Worm (Caenorhabditis elegans): ENCODE measurements around the gene F28B1.2.

The F28B1.2 gene

ce11 chrV:17016787-17017186 lies 27.8 kb upstream of the F28B1.2 start, which contains the start of gene srh-97:
TSS of gene srh-97 (plus strand) at chrV:17017087.
- TF ChIP-seq mep-1 (tag; optimal IDR thresholded peaks at IDR 0.05) (no peak), ceh-83 (GFP tag; optimal IDR thresholded peaks at IDR 0.05) (no peak)

ce11 chrV:17019690-17020089 lies 24.9 kb upstream of the F28B1.2 start, which contains the start of gene F49H6.17:
TSS of gene F49H6.17 (plus strand) at chrV:17019990.
- TF ChIP-seq snpc-4 (tag; optimal IDR thresholded peaks at IDR 0.05) (no peak), elt-3 (tag; optimal IDR thresholded peaks at IDR 0.05) (no peak), tbx-8 (GFP tag; optimal IDR thresholded peaks at IDR 0.05) (no peak), pha-4 (tag; optimal IDR thresholded peaks at IDR 0.05) (no peak), ces-1 (GFP tag; optimal IDR thresholded peaks at IDR 0.05) (no peak), nhr-2 (tag; optimal IDR thresholded peaks at IDR 0.05) (no peak), nhr-76 (tag; optimal IDR thresholded peaks at IDR 0.05) (no peak), M03D4.4 (tag; optimal IDR thresholded peaks at IDR 0.05) (no peak), hlh-1 (tag; optimal IDR thresholded peaks at IDR 0.05) (no peak), nhr-28 (tag; optimal IDR thresholded peaks at IDR 0.05) (no peak), ztf-11 (tag; optimal IDR thresholded peaks at IDR 0.05) (no peak), unc-39 (tag; optimal IDR thresholded peaks at IDR 0.05) (no peak), blmp-1 (tag; optimal IDR thresholded peaks at IDR 0.05) (no peak)

ce11 chrV:17021361-17021760 lies 23.2 kb upstream of the F28B1.2 start, which contains the start of gene F49H6.12:
TSS of gene F49H6.12 (minus strand) at chrV:17021461.
- TF ChIP-seq nhr-237 (tag; optimal IDR thresholded peaks at IDR 0.05) (no peak), flh-1 (GFP tag; optimal IDR thresholded peaks at IDR 0.05) (no peak), lsy-2 (tag; optimal IDR thresholded peaks at IDR 0.05) (no peak), ceh-43 (GFP tag; optimal IDR thresholded peaks at IDR 0.05) (no peak)

- TF ChIP-seq bed-3 (GFP tag; optimal IDR thresholded peaks at IDR 0.05) (no peak), ceh-43 (GFP tag; optimal IDR thresholded peaks at IDR 0.05) (no peak), tbx-8 (GFP tag; optimal IDR thresholded peaks at IDR 0.05) (no peak), mab-5 (tag; optimal IDR thresholded peaks at IDR 0.05) (no peak), zip-8 (tag; optimal IDR thresholded peaks at IDR 0.05) (no peak), sptf-1 (tag; optimal IDR thresholded peaks at IDR 0.05) (no peak), elt-1 (tag; optimal IDR thresholded peaks at IDR 0.05; ENCODE audit: borderline replicate concordance, insufficient read depth) (no peak), snpc-4 (tag; optimal IDR thresholded peaks at IDR 0.05) (no peak), nhr-12 (tag; optimal IDR thresholded peaks at IDR 0.05) (no peak), M03D4.4 (tag; optimal IDR thresholded peaks at IDR 0.05) (no peak), elt-3 (tag; optimal IDR thresholded peaks at IDR 0.05) (no peak), ztf-11 (tag; optimal IDR thresholded peaks at IDR 0.05) (no peak), ham-2 (GFP tag; optimal IDR thresholded peaks at IDR 0.05) (no peak)
Observed at ce11 chrV:17022613-17023322, 21.8 kb upstream of the F28B1.2 start, which contains the start of the genes F49H6.8 and F49H6.5. TSS of gene F49H6.8 (minus strand) at chrV:17022663. TSS of gene F49H6.5 (plus strand) at chrV:17023241.

- no peak for TF ChIP-seq ceh-83 (GFP tag; optimal IDR thresholded peaks at IDR 0.05)
- no peak for TF ChIP-seq unc-39 (tag; optimal IDR thresholded peaks at IDR 0.05)
Observed at ce11 chrV:17026289-17026688, 18.3 kb upstream of the F28B1.2 start, which contains the start of gene F49H6.15. TSS of gene F49H6.15 (minus strand) at chrV:17026389.

ce11 chrV:17030430-17030829 lies 14.2 kb upstream of the F28B1.2 start:
- TF ChIP-seq ceh-39 (tag; optimal IDR thresholded peaks at IDR 0.05) (no peak), nhr-2 (tag; optimal IDR thresholded peaks at IDR 0.05) (no peak), nhr-237 (tag; optimal IDR thresholded peaks at IDR 0.05) (no peak), cnd-1 (tag; optimal IDR thresholded peaks at IDR 0.05) (no peak), elt-1 (tag; optimal IDR thresholded peaks at IDR 0.05; ENCODE audit: borderline replicate concordance, insufficient read depth) (no peak), ces-1 (GFP tag; optimal IDR thresholded peaks at IDR 0.05) (no peak), nhr-28 (tag; optimal IDR thresholded peaks at IDR 0.05) (no peak), M03D4.4 (tag; optimal IDR thresholded peaks at IDR 0.05) (no peak), tbx-8 (GFP tag; optimal IDR thresholded peaks at IDR 0.05) (no peak), ztf-11 (tag; optimal IDR thresholded peaks at IDR 0.05) (no peak), drap-1 (GFP tag; optimal IDR thresholded peaks at IDR 0.05) (no peak), flh-1 (GFP tag; optimal IDR thresholded peaks at IDR 0.05) (no peak), mab-5 (tag; optimal IDR thresholded peaks at IDR 0.05) (no peak), nhr-76 (tag; optimal IDR thresholded peaks at IDR 0.05) (no peak)

Data from whole organism, mixed stage, embryonic.